Worm (Caenorhabditis elegans): ENCODE measurements around the gene F14F8.8.

DNA sequence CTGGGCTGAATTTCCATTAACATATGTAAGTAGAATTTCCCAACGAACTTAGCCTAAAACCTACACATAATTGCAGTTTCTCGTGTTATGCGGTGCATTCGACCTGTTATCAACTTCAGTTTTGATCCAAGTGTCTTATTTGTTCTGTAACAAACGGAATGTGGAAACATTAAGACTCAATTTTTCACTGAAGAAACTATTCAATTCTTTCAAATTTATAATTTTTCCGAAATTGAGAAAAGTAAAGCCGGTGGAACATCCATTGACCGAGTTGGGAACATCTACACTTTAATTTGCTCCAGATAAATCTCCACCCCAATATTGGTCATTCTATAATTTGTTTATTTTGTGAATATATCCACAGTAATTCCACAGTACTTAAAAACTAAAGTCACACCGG, 2.3 kb upstream of the F14F8.8 start:
- no peak for TF ChIP-seq ztf-16 (tag; optimal IDR thresholded peaks at IDR 0.05)
- no peak for TF ChIP-seq ceh-18 (tag; optimal IDR thresholded peaks at IDR 0.05)
- no peak for TF ChIP-seq pha-4 (tag; optimal IDR thresholded peaks at IDR 0.05)
- TF ChIP-seq ama-1 (optimal IDR thresholded peaks at IDR 0.05), result no peak
- TF ChIP-seq fax-1 (tag; optimal IDR thresholded peaks at IDR 0.05), result no peak
- no peak for TF ChIP-seq ahr-1 (tag; optimal IDR thresholded peaks at IDR 0.05)
- no peak for TF ChIP-seq ets-4 (tag; optimal IDR thresholded peaks at IDR 0.05)
- no peak for TF ChIP-seq nfya-1 (tag; optimal IDR thresholded peaks at IDR 0.05)
